Worm (Caenorhabditis elegans): ENCODE data around the gene T11G6.5.

Gene T11G6.5

ce11 chrIV:10852403-10852802 lies 9.8 kb upstream of the T11G6.5 start:
- peak; percentile 77 for TF ChIP-seq hlh-1 (tag; optimal IDR thresholded peaks at IDR 0.05)
- TF ChIP-seq elt-1 (tag; optimal IDR thresholded peaks at IDR 0.05; ENCODE audit: borderline replicate concordance, insufficient read depth): no peak

- no peak for TF ChIP-seq elt-1 (tag; optimal IDR thresholded peaks at IDR 0.05; ENCODE audit: borderline replicate concordance, insufficient read depth)
- no peak for TF ChIP-seq blmp-1 (tag; optimal IDR thresholded peaks at IDR 0.05)
- no peak for TF ChIP-seq nhr-2 (tag; optimal IDR thresholded peaks at IDR 0.05)
- no peak for TF ChIP-seq sptf-1 (tag; optimal IDR thresholded peaks at IDR 0.05)
- no peak for TF ChIP-seq ceh-83 (GFP tag; optimal IDR thresholded peaks at IDR 0.05)
- no peak for TF ChIP-seq pha-4 (tag; optimal IDR thresholded peaks at IDR 0.05)
- no peak for TF ChIP-seq bed-3 (GFP tag; optimal IDR thresholded peaks at IDR 0.05)
- TF ChIP-seq ztf-11 (tag; optimal IDR thresholded peaks at IDR 0.05): no peak
- no peak for TF ChIP-seq lin-32 (GFP tag; optimal IDR thresholded peaks at IDR 0.05)
- no peak for TF ChIP-seq lsy-2 (tag; optimal IDR thresholded peaks at IDR 0.05)
- TF ChIP-seq drap-1 (GFP tag; optimal IDR thresholded peaks at IDR 0.05): no peak
- TF ChIP-seq zip-8 (tag; optimal IDR thresholded peaks at IDR 0.05): no peak
- TF ChIP-seq hlh-1 (tag; optimal IDR thresholded peaks at IDR 0.05): no peak
- TF ChIP-seq ceh-39 (tag; optimal IDR thresholded peaks at IDR 0.05): no peak
These were observed 9.3 kb upstream of the T11G6.5 start, which contains the start of gene T11G6.4 for ce11 chrIV:10851833-10852232. T11G6.4 (minus strand) TSS chrIV:10851933.

ce11 chrIV:10851136-10851535 lies 8.6 kb upstream of the T11G6.5 start:
- TF ChIP-seq blmp-1 (tag; optimal IDR thresholded peaks at IDR 0.05) (no peak), elt-3 (tag; optimal IDR thresholded peaks at IDR 0.05) (no peak), nhr-12 (tag; optimal IDR thresholded peaks at IDR 0.05) (no peak), mab-5 (tag; optimal IDR thresholded peaks at IDR 0.05) (no peak), drap-1 (GFP tag; optimal IDR thresholded peaks at IDR 0.05) (no peak), flh-1 (GFP tag; optimal IDR thresholded peaks at IDR 0.05) (no peak), lin-13 (tag; optimal IDR thresholded peaks at IDR 0.05) (no peak), hlh-1 (tag; optimal IDR thresholded peaks at IDR 0.05) (no peak), ham-2 (GFP tag; optimal IDR thresholded peaks at IDR 0.05) (no peak), mep-1 (tag; optimal IDR thresholded peaks at IDR 0.05) (no peak), unc-39 (tag; optimal IDR thresholded peaks at IDR 0.05) (no peak), nhr-2 (tag; optimal IDR thresholded peaks at IDR 0.05) (no peak), ceh-83 (GFP tag; optimal IDR thresholded peaks at IDR 0.05) (no peak), bed-3 (GFP tag; optimal IDR thresholded peaks at IDR 0.05) (no peak)

- TF ChIP-seq elt-3 (tag; optimal IDR thresholded peaks at IDR 0.05) (no peak), M03D4.4 (tag; optimal IDR thresholded peaks at IDR 0.05) (no peak), sptf-1 (tag; optimal IDR thresholded peaks at IDR 0.05) (no peak), ceh-39 (tag; optimal IDR thresholded peaks at IDR 0.05) (no peak), ceh-83 (GFP tag; optimal IDR thresholded peaks at IDR 0.05) (no peak)
These were observed 323 bp downstream of the T11G6.5 start for ce11 chrIV:10842232-10842631.

- TF ChIP-seq nhr-237 (tag; optimal IDR thresholded peaks at IDR 0.05) (no peak), zip-8 (tag; optimal IDR thresholded peaks at IDR 0.05) (no peak), lsy-2 (tag; optimal IDR thresholded peaks at IDR 0.05) (no peak), nhr-2 (tag; optimal IDR thresholded peaks at IDR 0.05) (no peak), ham-2 (GFP tag; optimal IDR thresholded peaks at IDR 0.05) (no peak), mls-2 (tag; optimal IDR thresholded peaks at IDR 0.05) (no peak), ztf-11 (tag; optimal IDR thresholded peaks at IDR 0.05) (no peak), ceh-83 (GFP tag; optimal IDR thresholded peaks at IDR 0.05) (no peak), unc-120 (tag; optimal IDR thresholded peaks at IDR 0.05; ENCODE audit: poor library complexity, severe bottlenecking) (no peak), nhr-12 (tag; optimal IDR thresholded peaks at IDR 0.05) (no peak), bed-3 (GFP tag; optimal IDR thresholded peaks at IDR 0.05) (no peak), lin-13 (tag; optimal IDR thresholded peaks at IDR 0.05) (no peak), pha-4 (tag; optimal IDR thresholded peaks at IDR 0.05) (no peak), sptf-1 (tag; optimal IDR thresholded peaks at IDR 0.05) (no peak)
These were observed 10.4 kb downstream of the T11G6.5 start, which contains the start of gene best-15 for ce11 chrIV:10832148-10832547. best-15 (minus strand) TSS chrIV:10832248.

- TF ChIP-seq blmp-1 (tag; optimal IDR thresholded peaks at IDR 0.05) (no peak), mls-2 (tag; optimal IDR thresholded peaks at IDR 0.05) (no peak), snpc-4 (tag; optimal IDR thresholded peaks at IDR 0.05) (no peak), unc-120 (tag; optimal IDR thresholded peaks at IDR 0.05; ENCODE audit: poor library complexity, severe bottlenecking) (no peak), unc-39 (tag; optimal IDR thresholded peaks at IDR 0.05) (no peak), sptf-1 (tag; optimal IDR thresholded peaks at IDR 0.05) (no peak), ceh-83 (GFP tag; optimal IDR thresholded peaks at IDR 0.05) (no peak), ceh-39 (tag; optimal IDR thresholded peaks at IDR 0.05) (no peak), nhr-237 (tag; optimal IDR thresholded peaks at IDR 0.05) (no peak), ceh-43 (GFP tag; optimal IDR thresholded peaks at IDR 0.05) (no peak), M03D4.4 (tag; optimal IDR thresholded peaks at IDR 0.05) (no peak)
These were observed 14.5 kb downstream of the T11G6.5 start, which contains the start of gene npax-3 for ce11 chrIV:10828049-10828448. npax-3 (minus strand) TSS chrIV:10828149.
